Worm (Caenorhabditis elegans) whole organism, L4 larva: ENCODE results near the gene K07F5.16.

Source experiments
- F44E2.7 ChIP-seq: fragments of 200-800 bp; sonication (Bioruptor generic); IDR thresholded peaks from 2 replicates; pipeline ENCODE4 v2.1.2; 2022; ENCODE audit warnings: missing genetic modification characterization, missing compliant biosample characterization
- aly-2 ChIP-seq: sonication (generic microtip); optimal IDR thresholded peaks from 2 replicates; lab custom pipeline; 2018; ENCODE audit warnings: missing biosample characterization, missing genetic modification characterization
- dmd-8 ChIP-seq: fragments of 200-800 bp; sonication (Bioruptor generic); IDR thresholded peaks from 2 replicates; pipeline ENCODE4 v1.3.6; 2022; ENCODE audit warnings: missing genetic modification characterization, missing compliant biosample characterization
- lsy-2 ChIP-seq, 2 experiments: fragments of 150-350 bp in 1 of 2; sonication (generic microtip) in 1 of 2; optimal IDR thresholded peaks; 2 replicates each; lab custom pipeline; 2014 to 2017; ENCODE audit warnings: missing biosample characterization in 2 of 2, missing genetic modification characterization in 2 of 2
- mep-1 ChIP-seq: fragments of 150-350 bp; sonication (generic microtip); optimal IDR thresholded peaks from 3 replicates; lab custom pipeline; 2014; ENCODE audit warnings: missing biosample characterization, missing genetic modification characterization
- php-3 ChIP-seq: fragments of 200-800 bp; sonication (Bioruptor generic); IDR thresholded peaks from 2 replicates; pipeline ENCODE4 v1.3.6; 2022; ENCODE audit warnings: missing genetic modification reagents, missing genetic modification characterization, missing compliant biosample characterization
- tag-97 ChIP-seq: fragments of 200-800 bp; sonication (Bioruptor generic); IDR thresholded peaks from 2 replicates; pipeline ENCODE4 v1.3.6; 2022; ENCODE audit warnings: missing genetic modification characterization, missing compliant biosample characterization
- unc-39 ChIP-seq: sonication (generic microtip); optimal IDR thresholded peaks from 2 replicates; lab custom pipeline; 2017; ENCODE audit warnings: missing biosample characterization, missing genetic modification characterization

ce11 chrIV:9836317-9836716 lies 27.6 kb upstream of the K07F5.16 start, which contains the start of gene msp-81:
- TF ChIP-seq lsy-2 (tag; optimal IDR thresholded peaks at IDR 0.05; lab: Kevin White, UChicago), result no peak
- no peak for TF ChIP-seq aly-2 (tag; lab: Kevin White, UChicago)
- no peak for TF ChIP-seq F44E2.7 (GFP tag; lab: Robert Waterston, UW)
- no peak for TF ChIP-seq dmd-8 (GFP tag; lab: Robert Waterston, UW)
- no peak for TF ChIP-seq tag-97
- no peak for TF ChIP-seq php-3 (GFP tag; lab: Robert Waterston, UW)
- TF ChIP-seq unc-39 (tag; lab: Kevin White, UChicago), result no peak
- no peak for TF ChIP-seq mep-1 (tag; lab: Kevin White, UChicago)
